Worm (Caenorhabditis elegans): ENCODE data around the gene lin-12.

lin-12 gene

ce11 chrIII:9026951-9027350, 44.3 kb downstream of the lin-12 start, which contains the start of gene F59B2.13:
Gene F59B2.13 (minus strand): TSS chrIII:9027051.
- TF ChIP-seq aha-1 (tag; optimal IDR thresholded peaks at IDR 0.05): no peak
- no peak for TF ChIP-seq lsy-2 (tag; optimal IDR thresholded peaks at IDR 0.05)
- no peak for TF ChIP-seq fkh-8 (tag; optimal IDR thresholded peaks at IDR 0.05)
- TF ChIP-seq lir-3 (tag; optimal IDR thresholded peaks at IDR 0.05; ENCODE audit: poor library complexity): no peak
- TF ChIP-seq aly-2 (tag; optimal IDR thresholded peaks at IDR 0.05): no peak
- no peak for TF ChIP-seq tbx-2 (tag; optimal IDR thresholded peaks at IDR 0.05)
- TF ChIP-seq hlh-17 (GFP tag; optimal IDR thresholded peaks at IDR 0.05; ENCODE audit: borderline replicate concordance): no peak
- TF ChIP-seq fos-1 (tag; optimal IDR thresholded peaks at IDR 0.05): no peak
- TF ChIP-seq dpl-1 (GFP tag; optimal IDR thresholded peaks at IDR 0.05): no peak
- TF ChIP-seq C34B4.2 (tag; optimal IDR thresholded peaks at IDR 0.05): no peak
- no peak for TF ChIP-seq nhr-47 (tag; optimal IDR thresholded peaks at IDR 0.05)
- no peak for TF ChIP-seq nhr-77 (tag; optimal IDR thresholded peaks at IDR 0.05)
- no peak for TF ChIP-seq vab-15 (tag; optimal IDR thresholded peaks at IDR 0.05)
- no peak for TF ChIP-seq unc-86 (tag; optimal IDR thresholded peaks at IDR 0.05)
- no peak for TF ChIP-seq sox-4 (tag; optimal IDR thresholded peaks at IDR 0.05)

ce11 chrIII:9023601-9024000, 47.7 kb downstream of the lin-12 start:
- TF ChIP-seq fos-1 (tag; optimal IDR thresholded peaks at IDR 0.05) (no peak), lin-35 (GFP tag; optimal IDR thresholded peaks at IDR 0.05) (no peak), nhr-20 (tag; optimal IDR thresholded peaks at IDR 0.05) (no peak), sox-4 (tag; optimal IDR thresholded peaks at IDR 0.05) (no peak), efl-1 (optimal IDR thresholded peaks at IDR 0.05) (no peak), efl-1 (GFP tag; optimal IDR thresholded peaks at IDR 0.05 in 1 of 2) (no peak), isw-1 (GFP tag; IDR thresholded peaks at IDR 0.05) (no peak), unc-30 (tag; optimal IDR thresholded peaks at IDR 0.05) (no peak), dsc-1 (tag; optimal IDR thresholded peaks at IDR 0.05) (no peak), swsn-7 (tag; optimal IDR thresholded peaks at IDR 0.05) (no peak), jun-1 (tag; optimal IDR thresholded peaks at IDR 0.05) (no peak), ceh-8 (GFP tag; optimal IDR thresholded peaks at IDR 0.05) (no peak), nhr-47 (tag; optimal IDR thresholded peaks at IDR 0.05) (no peak), pax-3 (tag; optimal IDR thresholded peaks at IDR 0.05) (no peak), nhr-19 (GFP tag; conservative IDR thresholded peaks at IDR 0.05) (no peak), snpc-4 (tag; optimal IDR thresholded peaks at IDR 0.05) (no peak)

ce11 chrIII:9022535-9022934, 48.7 kb downstream of the lin-12 start, which contains the start of gene F59B2.14:
Gene F59B2.14 (minus strand): TSS chrIII:9022635.
- no peak for TF ChIP-seq lin-14 (GFP tag; optimal IDR thresholded peaks at IDR 0.05)
- TF ChIP-seq zip-4 (GFP tag; optimal IDR thresholded peaks at IDR 0.05): no peak
- no peak for TF ChIP-seq nhr-47 (tag; optimal IDR thresholded peaks at IDR 0.05)
- TF ChIP-seq ces-1 (GFP tag; optimal IDR thresholded peaks at IDR 0.05): no peak
- TF ChIP-seq elt-2 (tag; optimal IDR thresholded peaks at IDR 0.05): no peak
- no peak for TF ChIP-seq pqm-1 (tag; optimal IDR thresholded peaks at IDR 0.05)
- TF ChIP-seq nhr-84 (tag; optimal IDR thresholded peaks at IDR 0.05): no peak
- TF ChIP-seq C16A3.4 (tag; optimal IDR thresholded peaks at IDR 0.05): no peak
- no peak for TF ChIP-seq fos-1 (tag; optimal IDR thresholded peaks at IDR 0.05)
- no peak for TF ChIP-seq skn-1 (tag; optimal IDR thresholded peaks at IDR 0.05)
- no peak for TF ChIP-seq unc-86 (tag; optimal IDR thresholded peaks at IDR 0.05)

- TF ChIP-seq aly-2 (tag; optimal IDR thresholded peaks at IDR 0.05) (no peak), efl-3 (GFP tag; optimal IDR thresholded peaks at IDR 0.05) (no peak), mab-9 (GFP tag; IDR thresholded peaks at IDR 0.05) (no peak), elt-2 (tag; optimal IDR thresholded peaks at IDR 0.05) (no peak), Y116A8C.19 (tag; optimal IDR thresholded peaks at IDR 0.05; ENCODE audit: borderline replicate concordance) (no peak), aha-1 (tag; optimal IDR thresholded peaks at IDR 0.05) (no peak), mef-2 (tag; optimal IDR thresholded peaks at IDR 0.05) (no peak)
These were observed 54.1 kb downstream of the lin-12 start, which contains the start of gene F59B2.12 for ce11 chrIII:9017181-9017651. Gene F59B2.12 (plus strand): TSS chrIII:9017601.
